Fruit fly (Drosophila melanogaster) whole organism, prepupa: Measurements from ENCODE around the gene CG15922.
A peak's percentile ranks its signal among the peaks of the same experiment; 100 is the strongest.

Experiments
- Blimp-1 ChIP-seq: fragments of 200-800 bp; sonication (Bioruptor generic); optimal IDR thresholded peaks from 3 replicates; lab custom pipeline; 2017; ENCODE audit warnings: missing biosample characterization, missing genetic modification characterization, mild to moderate bottlenecking, moderate library complexity, missing genetic modification reagents
- CG1621 ChIP-seq: fragments of 200-800 bp; sonication (Bioruptor generic); optimal IDR thresholded peaks from 3 replicates; lab custom pipeline; 2018; ENCODE audit warnings: missing biosample characterization, mild to moderate bottlenecking, missing genetic modification characterization
- CG16779 ChIP-seq: fragments of 200-800 bp; sonication (Bioruptor generic); optimal IDR thresholded peaks from 3 replicates; lab custom pipeline; 2017; ENCODE audit warnings: missing biosample characterization, mild to moderate bottlenecking, missing genetic modification characterization
- CG32006 ChIP-seq: fragments of 200-800 bp; sonication (Bioruptor generic); optimal IDR thresholded peaks from 3 replicates; lab custom pipeline; 2017; ENCODE audit warnings: missing biosample characterization, mild to moderate bottlenecking, missing genetic modification characterization
- CG34406 ChIP-seq: fragments of 200-800 bp; sonication (Bioruptor generic); optimal IDR thresholded peaks from 3 replicates; lab custom pipeline; 2016; ENCODE audit warnings: missing biosample characterization, missing genetic modification characterization
- CG3919 ChIP-seq: fragments of 200-800 bp; sonication (Bioruptor generic); optimal IDR thresholded peaks from 3 replicates; lab custom pipeline; 2016; ENCODE audit warnings: missing biosample characterization, missing genetic modification characterization
- CG6163 ChIP-seq: fragments of 200-800 bp; sonication (Bioruptor generic); IDR thresholded peaks from 3 replicates; pipeline ENCODE4 v1.3.6; 2022; ENCODE audit warnings: missing biosample characterization, missing genetic modification characterization
- CG6276 ChIP-seq: fragments of 200-800 bp; sonication (Bioruptor generic); optimal IDR thresholded peaks from 2 replicates; lab custom pipeline; 2017; ENCODE audit warnings: missing biosample characterization, mild to moderate bottlenecking, missing genetic modification characterization
- CG6792 ChIP-seq: fragments of 200-800 bp; sonication (Bioruptor generic); optimal IDR thresholded peaks from 3 replicates; lab custom pipeline; 2016; ENCODE audit warnings: missing biosample characterization, missing genetic modification characterization
- CG6808 ChIP-seq: fragments of 200-800 bp; sonication (Bioruptor generic); optimal IDR thresholded peaks from 3 replicates; lab custom pipeline; 2017; ENCODE audit warnings: missing biosample characterization, missing genetic modification characterization, mild to moderate bottlenecking, moderate library complexity, missing genetic modification reagents
- CG6854 ChIP-seq: fragments of 200-800 bp; sonication (Bioruptor generic); optimal IDR thresholded peaks from 2 replicates; lab custom pipeline; 2017; ENCODE audit warnings: missing biosample characterization, mild to moderate bottlenecking, missing genetic modification characterization
- CG8119 ChIP-seq: fragments of 200-800 bp; sonication (Bioruptor generic); IDR thresholded peaks from 3 replicates; pipeline ENCODE4 v1.3.6; 2022; ENCODE audit warnings: missing biosample characterization, missing genetic modification characterization
- CG8319 ChIP-seq: fragments of 200-800 bp; sonication (Bioruptor generic); optimal IDR thresholded peaks from 3 replicates; lab custom pipeline; 2016; ENCODE audit warnings: missing biosample characterization, missing genetic modification characterization
- CG9139 ChIP-seq: fragments of 200-800 bp; sonication (Bioruptor generic); optimal IDR thresholded peaks from 3 replicates; lab custom pipeline; 2017; ENCODE audit warnings: missing biosample characterization, mild to moderate bottlenecking, missing genetic modification characterization
- Eip75B ChIP-seq: fragments of 200-800 bp; sonication (Bioruptor generic); optimal IDR thresholded peaks from 3 replicates; lab custom pipeline; 2016; ENCODE audit warnings: missing biosample characterization, missing genetic modification characterization
- Eip78C ChIP-seq: fragments of 200-800 bp; sonication (Bioruptor generic); peaks from one replicate; lab custom pipeline; 2016; ENCODE audit warnings: missing biosample characterization, missing genetic modification characterization
- Eip93F ChIP-seq: fragments of 200-800 bp; sonication (Bioruptor generic); optimal IDR thresholded peaks from 2 replicates; lab custom pipeline; 2016; ENCODE audit warnings: missing biosample characterization, mild to moderate bottlenecking, missing genetic modification characterization
- Hr39 ChIP-seq: fragments of 200-800 bp; sonication (Bioruptor generic); optimal IDR thresholded peaks from 2 replicates; lab custom pipeline; 2016; ENCODE audit warnings: missing biosample characterization, missing genetic modification characterization
- Hr4 ChIP-seq: fragments of 200-800 bp; sonication (Bioruptor generic); optimal IDR thresholded peaks from 3 replicates; lab custom pipeline; 2016; ENCODE audit warnings: missing biosample characterization, missing genetic modification characterization
- Lpt ChIP-seq: fragments of 200-800 bp; sonication (Bioruptor generic); optimal IDR thresholded peaks from 3 replicates; lab custom pipeline; 2016; ENCODE audit warnings: missing biosample characterization, missing genetic modification characterization
- Met ChIP-seq: fragments of 200-800 bp; sonication (Bioruptor generic); optimal IDR thresholded peaks from 3 replicates; lab custom pipeline; 2016; ENCODE audit warnings: missing biosample characterization, missing genetic modification characterization
- OdsH ChIP-seq: fragments of 200-800 bp; sonication (Bioruptor generic); optimal IDR thresholded peaks from 3 replicates; lab custom pipeline; 2016; ENCODE audit warnings: missing biosample characterization, missing genetic modification characterization
- Sox102F ChIP-seq: fragments of 200-800 bp; sonication (Bioruptor generic); optimal IDR thresholded peaks from 2 replicates; lab custom pipeline; 2016; ENCODE audit warnings: missing biosample characterization, mild to moderate bottlenecking, missing genetic modification characterization
- Sox14 ChIP-seq: fragments of 200-800 bp; sonication (Bioruptor generic); optimal IDR thresholded peaks from 3 replicates; lab custom pipeline; 2016; ENCODE audit warnings: missing biosample characterization, missing genetic modification characterization
- achi ChIP-seq: fragments of 200-800 bp; sonication (Bioruptor generic); optimal IDR thresholded peaks from 3 replicates; lab custom pipeline; 2016; ENCODE audit warnings: missing biosample characterization, missing genetic modification characterization
- dac ChIP-seq: fragments of 200-800 bp; sonication (Bioruptor generic); optimal IDR thresholded peaks from 2 replicates; lab custom pipeline; 2017; ENCODE audit warnings: missing biosample characterization, mild to moderate bottlenecking, missing genetic modification characterization
- dsx ChIP-seq: fragments of 200-800 bp; optimal IDR thresholded peaks from 3 replicates; lab custom pipeline; 2019; ENCODE audit warnings: missing biosample characterization, mild to moderate bottlenecking, missing genetic modification characterization, moderate library complexity; ENCODE audit not compliant: poor library complexity, severe bottlenecking
- eg ChIP-seq: fragments of 200-800 bp; sonication (Bioruptor generic); IDR thresholded peaks from 3 replicates; pipeline ENCODE4 v1.3.6; 2022; ENCODE audit warnings: missing biosample characterization, missing genetic modification characterization
- fd59A ChIP-seq: fragments of 200-800 bp; sonication (Bioruptor generic); optimal IDR thresholded peaks from 2 replicates; lab custom pipeline; 2017; ENCODE audit warnings: missing biosample characterization, mild to moderate bottlenecking, missing genetic modification characterization, missing genetic modification reagents
- fkh ChIP-seq: fragments of 200-800 bp; sonication (Bioruptor generic); optimal IDR thresholded peaks from 3 replicates; lab custom pipeline; 2017; ENCODE audit warnings: missing biosample characterization, mild to moderate bottlenecking, missing genetic modification characterization, moderate library complexity
- spab ChIP-seq: fragments of 200-800 bp; sonication (Bioruptor generic); optimal IDR thresholded peaks from 2 replicates; lab custom pipeline; 2017; ENCODE audit warnings: missing biosample characterization, mild to moderate bottlenecking, missing genetic modification characterization, missing genetic modification reagents
- ss ChIP-seq, 2 experiments: fragments of 200-800 bp; sonication (Bioruptor generic); optimal IDR thresholded peaks; 2 replicates in 1 of 2; 3 replicates in 1 of 2; lab custom pipeline; 2017 to 2018; ENCODE audit warnings: mild to moderate bottlenecking in 2 of 2, missing biosample characterization in 2 of 2, missing genetic modification characterization in 2 of 2, moderate library complexity in 1 of 2
- svp ChIP-seq: fragments of 200-800 bp; sonication (Bioruptor generic); peaks from one replicate; lab custom pipeline; 2016; ENCODE audit warnings: missing biosample characterization, missing genetic modification characterization
- vri ChIP-seq: fragments of 200-800 bp; sonication (Bioruptor generic); optimal IDR thresholded peaks from 3 replicates; lab custom pipeline; 2016; ENCODE audit warnings: missing biosample characterization, mild to moderate bottlenecking, missing genetic modification characterization

The CG15922 gene

dm6 chr3R:20573326-20573725, 13.2 kb upstream of the CG15922 start (continued):
- no peak for TF ChIP-seq Lpt (GFP tag; lab: Kevin White, UChicago)
- TF ChIP-seq Eip78C (GFP tag; lab: Kevin White, UChicago), result peak; percentile 48
- TF ChIP-seq Blimp-1 (GFP tag; lab: Kevin White, UChicago), result no peak
- no peak for TF ChIP-seq fd59A (GFP tag; lab: Kevin White, UChicago)
- TF ChIP-seq Hr39, result no peak
- TF ChIP-seq Hr4 (GFP tag; lab: Kevin White, UChicago), result peak; percentile 18
- TF ChIP-seq CG34406 (GFP tag; lab: Kevin White, UChicago), result no peak

DNA sequence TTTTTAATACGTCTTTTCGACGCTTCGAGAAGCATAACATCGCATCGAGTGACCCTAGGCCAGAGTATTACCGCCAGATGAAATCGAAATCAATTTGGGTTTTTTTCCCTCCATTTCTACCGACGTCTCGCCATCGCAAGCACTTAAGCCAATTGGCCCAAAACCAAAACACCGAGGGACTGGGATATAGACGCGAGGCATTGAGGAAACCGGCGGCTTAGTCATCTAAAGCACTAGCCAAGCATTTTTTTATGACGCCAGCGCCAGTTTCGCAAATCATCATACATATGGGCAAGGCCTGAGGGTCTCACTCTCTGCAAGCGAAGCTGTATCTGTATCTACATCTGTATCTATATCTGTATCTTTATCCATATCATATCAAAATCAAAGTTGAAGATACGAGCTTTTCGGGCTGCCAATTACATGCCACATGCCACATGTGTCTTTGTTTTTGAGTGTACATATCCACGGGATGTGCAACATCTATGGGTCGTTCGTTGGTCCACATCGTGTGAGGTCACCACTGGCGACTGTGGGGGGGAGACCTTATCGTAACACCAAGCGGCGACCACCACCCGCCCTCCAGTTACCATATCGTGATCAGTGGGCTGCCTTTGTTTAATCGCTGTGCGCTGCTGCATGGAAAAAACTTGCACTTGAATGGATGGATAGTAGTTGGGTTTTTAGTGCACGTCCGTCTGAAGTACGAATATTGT, 7.6 kb upstream of the CG15922 start:
- TF ChIP-seq CG8319, result peak; percentile 73
- peak; percentile 4 for TF ChIP-seq CG6808 (GFP tag; lab: Kevin White, UChicago)
- TF ChIP-seq eg, result no peak
- TF ChIP-seq achi (GFP tag; lab: Kevin White, UChicago), result no peak
- TF ChIP-seq dac (GFP tag; lab: Kevin White, UChicago), result no peak

DNA sequence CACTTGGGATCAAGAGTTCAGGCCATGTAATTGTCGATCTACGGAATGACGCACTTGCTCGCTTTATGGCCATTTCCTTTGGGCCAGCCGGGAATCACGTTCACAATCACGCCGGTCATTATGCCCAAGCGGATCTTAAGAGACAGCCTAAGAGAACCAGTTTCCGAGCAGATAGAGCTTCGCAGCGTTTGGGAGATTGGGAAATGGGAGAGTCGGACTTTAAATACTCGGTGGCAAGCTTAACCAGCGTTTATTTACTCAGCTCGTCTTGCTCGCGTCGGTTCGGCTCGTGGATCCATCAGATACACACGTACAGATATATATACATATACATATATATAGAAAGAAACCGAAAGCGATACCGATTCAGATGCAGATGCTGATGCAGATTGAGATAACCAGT, 5.5 kb upstream of the CG15922 start:
- TF ChIP-seq fkh (no peak), achi (GFP tag; lab: Kevin White, UChicago) (no peak), fd59A (GFP tag; lab: Kevin White, UChicago) (no peak), CG6163 (peak; percentile 47; the same call in 1 of the 3 replicates), CG6792 (GFP tag; lab: Kevin White, UChicago) (no peak), dac (GFP tag; lab: Kevin White, UChicago) (no peak), spab (GFP tag; lab: Kevin White, UChicago) (no peak), CG16779 (tag; lab: Kevin White, UChicago) (peak; percentile 35), Blimp-1 (GFP tag; lab: Kevin White, UChicago) (peak; percentile 97), Eip75B (GFP tag; lab: Kevin White, UChicago) (peak; percentile 39), CG6854 (peak; percentile 81), CG6276 (GFP tag; lab: Kevin White, UChicago) (peak; percentile 20), Eip93F (GFP tag; lab: Kevin White, UChicago) (peak; percentile 29), svp (GFP tag; lab: Kevin White, UChicago) (peak; percentile 89), Sox102F (peak; percentile 37), Met (GFP tag; lab: Kevin White, UChicago) (no peak), CG1621 (tag; lab: Kevin White, UChicago) (peak; percentile 47), CG32006 (GFP tag; lab: Kevin White, UChicago) (peak; percentile 2), CG3919 (GFP tag; lab: Kevin White, UChicago) (no peak), OdsH (GFP tag; lab: Kevin White, UChicago) (no peak), Lpt (GFP tag; lab: Kevin White, UChicago) (no peak), Eip78C (GFP tag; lab: Kevin White, UChicago) (peak; percentile 73), ss (GFP tag; optimal IDR thresholded peaks at IDR 0.05; lab: Kevin White, UChicago) (peak; percentile 49 to 51), dsx (peak; percentile 27), CG9139 (GFP tag; lab: Kevin White, UChicago) (peak; percentile 54), vri (peak; percentile 49), CG8119 (GFP tag; lab: Robert Waterston, UW) (peak; percentile 44; the same call in 1 of the 3 replicates), Sox14 (GFP tag; lab: Kevin White, UChicago) (peak; percentile 2)
